Fruit fly (Drosophila melanogaster) whole organism: ENCODE measurements around the gene Surf6.
A peak's percentile ranks its signal among the peaks of the same experiment; 100 is the strongest.

ENCODE experiments used
- CG8478 ChIP-seq: fragments of >200 bp; optimal IDR thresholded peaks from 2 replicates; lab custom pipeline; 2018; ENCODE audit warnings: inconsistent platforms
- Dll ChIP-seq: fragments of >200 bp; optimal IDR thresholded peaks from 2 replicates; lab custom pipeline; 2017
- EcR ChIP-seq, 2 experiments: fragments of >200 bp; optimal IDR thresholded peaks; 2 replicates each; lab custom pipeline; 2017; ENCODE audit warnings: missing biosample characterization in 2 of 2, missing genetic modification characterization in 2 of 2, missing genetic modification reagents in 2 of 2
- pan ChIP-seq: fragments of >200 bp; optimal IDR thresholded peaks from 2 replicates; lab custom pipeline; 2017
- psq ChIP-seq: fragments of >200 bp; optimal IDR thresholded peaks from 2 replicates; lab custom pipeline; 2017
- usp ChIP-seq: fragments of >200 bp; optimal IDR thresholded peaks from 2 replicates; lab custom pipeline; 2017; ENCODE audit warnings: missing biosample characterization, missing genetic modification characterization, mixed read lengths

Gene Surf6

DNA sequence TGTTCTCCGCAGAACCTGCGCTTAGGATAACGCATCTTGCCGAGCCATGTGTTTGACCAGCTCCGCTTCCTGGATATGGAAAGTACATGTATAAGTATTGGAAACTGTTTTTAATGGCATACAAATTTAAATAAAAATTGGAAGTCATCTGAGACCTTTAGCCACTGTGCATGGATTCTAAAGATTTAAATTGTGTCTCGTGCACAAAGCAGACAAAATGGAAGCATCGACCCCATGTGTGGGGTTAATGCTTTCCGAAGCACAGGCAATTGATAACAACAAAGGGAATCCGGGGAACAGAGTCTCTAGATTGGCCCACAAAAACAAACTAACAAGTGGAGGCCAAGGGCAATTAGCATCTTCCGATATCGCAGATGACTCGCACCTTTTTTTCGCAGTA lies 2.9 kb downstream of the Surf6 start:
- TF ChIP-seq CG8478 (lab: Kevin White, UChicago) (no peak), psq (lab: Kevin White, UChicago) (no peak), usp (GFP tag; lab: Kevin White, UChicago) (no peak), Dll (no peak), EcR (GFP tag; optimal IDR thresholded peaks at IDR 0.05; lab: Kevin White, UChicago) (no peak), pan (no peak)

DNA sequence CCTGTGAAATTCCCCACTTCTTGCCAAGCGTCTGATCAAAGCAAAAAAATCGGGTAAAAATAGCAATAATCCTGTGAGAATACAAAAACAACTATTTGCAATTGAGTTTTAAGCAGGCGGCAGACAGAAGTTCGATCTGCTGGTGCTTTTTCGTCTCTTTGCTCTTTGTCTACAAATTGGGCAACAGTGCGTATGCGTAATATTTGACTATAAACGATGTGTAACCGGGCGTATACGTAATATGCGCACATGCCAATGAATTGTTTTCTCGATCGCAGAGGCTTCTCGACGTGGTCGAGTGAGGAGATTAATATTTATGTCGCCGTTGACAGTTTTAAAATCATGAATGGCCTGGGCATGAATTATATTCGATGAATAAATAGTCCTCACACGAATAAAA lies 9.4 kb downstream of the Surf6 start:
- TF ChIP-seq usp (GFP tag; lab: Kevin White, UChicago) (no peak), EcR (GFP tag; optimal IDR thresholded peaks at IDR 0.05; lab: Kevin White, UChicago) (no peak), CG8478 (lab: Kevin White, UChicago) (no peak), psq (lab: Kevin White, UChicago) (no peak)

DNA sequence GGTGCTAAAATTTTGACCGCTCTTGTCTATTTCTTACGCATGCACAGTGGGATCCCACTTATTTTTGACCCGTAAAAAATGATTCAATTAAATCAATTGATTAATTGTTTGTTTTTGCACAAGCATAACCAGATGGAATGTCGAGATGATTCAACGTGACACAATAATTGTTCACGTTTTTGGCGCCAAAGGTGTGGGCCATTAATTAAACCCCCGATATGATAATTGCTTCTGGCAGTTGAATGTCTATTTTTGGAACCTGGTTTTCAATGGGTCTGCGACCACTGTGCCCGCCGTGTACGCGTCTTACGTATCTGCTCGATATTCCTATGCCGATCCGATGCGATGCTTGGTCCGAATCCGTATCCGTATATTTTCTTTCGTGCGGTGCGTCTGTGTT lies 12.6 kb downstream of the Surf6 start:
- TF ChIP-seq pan: no peak
- TF ChIP-seq EcR (GFP tag; optimal IDR thresholded peaks at IDR 0.05; lab: Kevin White, UChicago): no peak
- TF ChIP-seq Dll: no peak
- no peak for TF ChIP-seq psq (lab: Kevin White, UChicago)
- TF ChIP-seq CG8478 (lab: Kevin White, UChicago): no peak
- no peak for TF ChIP-seq usp (GFP tag; lab: Kevin White, UChicago)

DNA sequence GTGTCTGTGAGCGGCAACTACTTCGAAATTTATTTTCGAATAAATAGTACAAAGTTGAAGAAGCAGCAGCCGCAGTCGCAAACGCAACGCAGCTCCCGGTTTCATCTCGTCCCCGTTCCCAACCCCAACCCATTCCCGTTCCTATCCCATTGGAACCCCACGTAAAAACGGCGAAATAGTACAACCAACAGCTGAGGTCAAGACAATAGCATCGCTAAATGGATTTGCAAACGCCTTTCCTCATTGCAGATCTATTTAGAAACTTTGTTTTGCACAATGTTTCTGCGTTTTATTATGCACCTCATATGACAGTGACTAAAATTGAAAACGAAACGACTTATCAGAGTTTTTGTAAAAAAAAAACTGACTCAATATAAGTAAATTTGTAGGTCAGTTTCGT lies 13.3 kb downstream of the Surf6 start:
- no peak for TF ChIP-seq pan
- TF ChIP-seq usp (GFP tag; lab: Kevin White, UChicago): no peak
- no peak for TF ChIP-seq EcR (GFP tag; optimal IDR thresholded peaks at IDR 0.05; lab: Kevin White, UChicago)
- TF ChIP-seq psq (lab: Kevin White, UChicago): no peak
- TF ChIP-seq Dll: no peak
- no peak for TF ChIP-seq CG8478 (lab: Kevin White, UChicago)

DNA sequence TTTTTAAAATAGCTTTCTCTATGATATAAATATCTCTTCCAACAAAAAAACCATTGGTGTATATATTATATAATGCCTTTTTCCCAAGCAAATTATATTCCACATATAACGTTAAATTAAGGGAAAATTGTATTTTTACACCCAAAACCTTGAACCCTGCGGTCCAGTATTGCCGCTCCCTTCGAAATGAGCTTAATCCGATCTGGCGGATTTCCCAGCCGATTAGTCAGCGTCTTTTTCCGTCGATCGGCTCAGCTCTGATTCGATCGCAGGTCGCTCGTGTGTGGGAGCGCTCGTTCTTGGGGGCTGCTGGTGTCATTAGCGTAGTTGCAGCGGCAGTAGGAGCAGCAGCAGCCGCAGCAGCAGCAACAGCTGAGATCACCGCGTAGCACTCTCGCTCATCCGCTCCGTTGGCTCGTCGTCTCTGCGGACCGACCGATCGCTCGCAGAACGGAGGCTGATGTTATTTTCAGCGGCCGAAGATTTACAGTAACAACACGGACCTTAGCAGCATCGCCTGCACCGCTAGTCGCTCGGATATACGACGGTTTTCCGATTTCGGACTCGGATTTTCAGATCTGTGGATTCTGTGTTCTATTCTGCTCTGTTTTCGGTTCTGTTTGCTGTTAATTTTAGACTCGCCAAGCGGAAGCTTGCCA lies 14.2 kb downstream of the Surf6 start, which contains the start of gene CG4733:
CG4733 (plus strand) TSS at position 350 of the 659 bp plus-strand sequence.
- TF ChIP-seq psq (lab: Kevin White, UChicago): no peak
- no peak for TF ChIP-seq EcR (GFP tag; optimal IDR thresholded peaks at IDR 0.05; lab: Kevin White, UChicago)
- TF ChIP-seq CG8478 (lab: Kevin White, UChicago): no peak
- TF ChIP-seq pan: no peak
- no peak for TF ChIP-seq usp (GFP tag; lab: Kevin White, UChicago)
- no peak for TF ChIP-seq Dll

DNA sequence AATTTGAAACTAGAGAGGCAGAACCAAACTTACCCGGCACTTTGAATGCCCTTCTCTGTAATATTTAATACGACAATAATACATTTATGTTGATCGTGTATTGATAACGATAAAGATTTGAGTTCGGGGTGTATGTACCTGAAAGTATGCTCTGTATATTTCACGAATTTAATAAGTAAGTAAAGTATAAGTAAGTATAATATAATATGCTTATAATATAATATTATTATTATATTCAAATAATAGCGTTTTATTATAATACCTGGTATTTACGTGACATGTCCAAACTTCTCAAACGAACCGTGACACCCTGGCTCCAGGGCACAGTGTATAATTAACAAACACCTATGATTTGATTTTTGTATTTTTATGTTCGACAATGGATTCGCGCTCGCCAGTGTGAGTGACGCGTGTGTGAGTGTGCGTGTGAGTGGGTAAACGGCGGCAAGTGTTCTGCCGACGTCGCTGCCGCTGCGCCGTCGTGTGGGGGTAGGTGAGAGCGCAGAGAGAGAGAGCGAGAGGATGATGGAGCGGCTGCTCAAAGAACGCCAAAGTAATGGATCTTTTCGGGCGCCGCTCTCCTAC lies 15.0 kb downstream of the Surf6 start:
- TF ChIP-seq psq (lab: Kevin White, UChicago) (no peak), usp (GFP tag; lab: Kevin White, UChicago) (no peak), Dll (peak; percentile 82), pan (no peak), EcR (GFP tag; optimal IDR thresholded peaks at IDR 0.05; lab: Kevin White, UChicago) (no peak), CG8478 (lab: Kevin White, UChicago) (no peak)

DNA sequence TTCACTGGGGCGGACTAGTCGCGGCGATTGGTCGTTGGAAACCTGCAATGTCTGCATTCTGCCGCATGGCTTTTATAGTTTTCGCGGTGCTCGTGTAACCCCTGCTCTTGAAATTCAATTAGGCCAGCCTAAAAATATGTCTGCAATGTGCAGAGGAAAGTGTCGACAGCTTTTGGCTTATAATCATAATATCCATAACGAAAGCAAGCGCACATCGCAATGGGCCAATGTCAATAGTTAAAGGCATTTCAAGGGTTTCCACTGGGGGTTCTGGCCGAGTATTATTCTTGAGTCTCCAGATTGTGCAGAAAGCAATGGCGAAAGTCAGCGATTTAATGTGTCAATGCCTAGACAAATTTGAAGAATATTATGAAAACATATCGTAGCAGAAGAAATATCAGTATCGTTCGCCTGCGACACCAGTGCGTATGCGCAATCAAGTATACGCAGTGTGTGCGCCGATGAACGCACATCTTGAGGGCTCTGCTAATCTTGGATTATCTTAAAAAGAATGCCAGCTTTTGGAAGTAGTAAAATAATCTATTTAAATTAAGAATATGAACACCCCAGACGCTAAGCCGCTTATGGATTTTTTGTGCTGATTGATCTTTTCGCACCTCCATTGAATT lies 16.4 kb downstream of the Surf6 start, which contains the start of gene ninaE:
ninaE (minus strand) TSS at position 51 of the 629 bp plus-strand sequence.
- no peak for TF ChIP-seq Dll
- no peak for TF ChIP-seq CG8478 (lab: Kevin White, UChicago)
- no peak for TF ChIP-seq EcR (GFP tag; optimal IDR thresholded peaks at IDR 0.05; lab: Kevin White, UChicago)
- TF ChIP-seq psq (lab: Kevin White, UChicago): no peak
- TF ChIP-seq usp (GFP tag; lab: Kevin White, UChicago): no peak
- no peak for TF ChIP-seq pan

DNA sequence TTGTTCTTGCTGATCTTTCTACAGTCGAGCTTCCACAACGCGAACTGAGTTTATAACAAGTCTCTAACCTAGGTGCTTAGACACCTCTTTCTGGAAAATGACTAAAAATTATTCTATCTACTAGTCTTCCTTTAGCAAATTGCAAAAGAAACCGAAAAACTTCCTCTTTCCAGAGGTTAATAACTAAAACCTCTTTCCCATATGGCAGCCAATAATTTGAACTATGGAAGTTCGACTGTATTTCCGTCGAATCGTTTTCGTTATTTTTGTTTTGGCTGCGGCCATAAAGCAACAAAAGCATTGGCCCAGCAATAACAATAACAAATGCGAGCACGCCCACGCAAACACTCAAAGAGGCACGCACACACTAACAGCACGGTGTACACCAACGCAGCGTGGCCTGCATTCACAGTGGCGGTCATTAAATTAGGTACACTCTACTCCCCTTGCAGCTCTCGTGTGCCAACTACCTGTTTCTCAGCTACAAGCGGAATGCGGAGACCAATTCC lies 24.2 kb downstream of the Surf6 start:
- no peak for TF ChIP-seq EcR (GFP tag; optimal IDR thresholded peaks at IDR 0.05; lab: Kevin White, UChicago)
- TF ChIP-seq psq (lab: Kevin White, UChicago): no peak
- TF ChIP-seq usp (GFP tag; lab: Kevin White, UChicago): no peak
- TF ChIP-seq pan: no peak
- no peak for TF ChIP-seq Dll
- no peak for TF ChIP-seq CG8478 (lab: Kevin White, UChicago)

DNA sequence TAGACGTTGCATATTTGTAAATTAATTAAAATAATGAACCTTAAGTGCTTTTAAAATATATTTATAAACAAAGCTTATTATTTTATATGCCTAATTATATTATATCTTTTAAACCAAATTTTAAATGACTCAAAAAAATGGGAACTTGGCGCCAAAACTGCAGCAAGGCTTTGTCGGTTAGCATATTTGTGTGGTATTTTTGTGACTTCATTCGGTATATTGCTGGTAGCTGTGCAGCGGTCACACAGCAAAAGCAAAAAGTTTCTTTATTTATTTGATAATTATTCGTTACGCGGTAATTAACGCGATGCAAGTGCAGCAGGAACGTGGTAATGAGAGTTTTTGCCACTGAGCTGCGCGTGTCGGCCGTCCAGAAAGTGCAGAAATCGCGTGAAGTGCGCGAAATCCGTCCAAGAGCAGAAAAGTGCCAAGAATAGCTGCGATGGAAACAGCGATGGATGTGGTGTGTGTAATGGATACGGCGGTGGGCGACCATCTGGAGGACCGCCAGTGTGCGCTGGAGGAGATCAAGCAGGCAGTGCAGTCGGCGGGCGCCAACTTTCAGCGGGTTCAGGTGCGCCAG lies 25.1 kb downstream of the Surf6 start, which contains the start of gene Ask1:
Ask1 (plus strand) TSS at position 250 of the 583 bp plus-strand sequence.
- TF ChIP-seq Dll (no peak), usp (GFP tag; lab: Kevin White, UChicago) (no peak), pan (no peak), EcR (GFP tag; optimal IDR thresholded peaks at IDR 0.05; lab: Kevin White, UChicago) (no peak), psq (lab: Kevin White, UChicago) (no peak)

DNA sequence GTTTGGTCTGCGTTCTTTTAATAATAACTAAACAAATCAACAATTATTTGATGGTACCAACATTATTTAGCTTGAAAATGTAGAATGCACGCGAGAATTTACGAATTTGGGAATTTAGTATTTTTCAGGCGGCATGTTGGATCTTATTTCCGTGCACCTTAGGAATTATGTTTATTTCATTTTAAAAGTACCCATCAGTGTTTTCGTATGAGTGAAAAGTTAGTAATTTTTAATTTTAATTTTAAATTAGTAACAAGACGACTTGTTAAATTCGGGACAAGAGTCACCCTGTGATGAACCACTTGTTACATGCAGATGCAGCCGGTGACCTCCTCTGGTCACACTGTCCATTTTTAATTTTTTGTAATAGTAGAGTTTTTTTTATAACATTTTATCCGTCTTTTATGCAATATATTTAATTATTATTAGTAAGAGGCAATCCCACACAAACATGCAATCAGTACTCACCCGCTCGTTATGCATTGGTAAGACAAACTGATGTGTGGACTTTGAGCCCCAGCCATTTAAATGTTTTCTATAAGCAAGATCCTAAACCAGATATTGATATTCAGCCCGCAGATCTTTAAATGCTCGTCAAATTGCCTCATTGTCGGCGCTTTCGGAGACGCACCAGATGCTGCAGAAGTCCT lies 27.1 kb downstream of the Surf6 start, which contains the start of the genes CG17186 and Arc42:
CG17186 (minus strand) TSS at position 88 of the 650 bp plus-strand sequence.
Arc42 (plus strand) TSS at position 311 of the 650 bp plus-strand sequence.
- no peak for TF ChIP-seq usp (GFP tag; lab: Kevin White, UChicago)
- TF ChIP-seq CG8478 (lab: Kevin White, UChicago): no peak
- no peak for TF ChIP-seq pan
- TF ChIP-seq Dll: no peak
- no peak for TF ChIP-seq EcR (GFP tag; optimal IDR thresholded peaks at IDR 0.05; lab: Kevin White, UChicago)
- TF ChIP-seq psq (lab: Kevin White, UChicago): no peak
